Fruit fly (Drosophila melanogaster) Kc167 (cell line): Measurements from ENCODE around the gene CG43288.

ENCODE experiments used
- Myc ChIP-seq: fragments of >200 bp; optimal IDR thresholded peaks from 2 replicates; lab custom pipeline; 2017; ENCODE audit warnings: missing external identifiers
- Sin3A ChIP-seq: fragments of >200 bp; optimal IDR thresholded peaks from 2 replicates; lab custom pipeline; 2018; ENCODE audit warnings: missing external identifiers
- h ChIP-seq: fragments of >200 bp; optimal IDR thresholded peaks from 3 replicates; lab custom pipeline; 2018; ENCODE audit warnings: missing external identifiers
- insv ChIP-seq: fragments of >200 bp; optimal IDR thresholded peaks from 3 replicates; lab custom pipeline; 2018; ENCODE audit warnings: missing external identifiers
- psq ChIP-seq: fragments of >200 bp; optimal IDR thresholded peaks from 2 replicates; lab custom pipeline; 2017; ENCODE audit warnings: missing external identifiers
- ttk ChIP-seq: sonication (Bioruptor generic); optimal IDR thresholded peaks from 2 replicates; lab custom pipeline; 2017; ENCODE audit warnings: missing external identifiers

CG43288 gene

dm6 chrX:4212725-4213124 is at the start of gene CG43288:
Gene CG43288 (plus strand): TSS chrX:4213025.
- TF ChIP-seq psq (lab: Kevin White, UChicago) (no peak), h (lab: Kevin White, UChicago) (no peak), Sin3A (lab: Kevin White, UChicago) (no peak), Myc (no peak), ttk (lab: Kevin White, UChicago) (no peak)

DNA sequence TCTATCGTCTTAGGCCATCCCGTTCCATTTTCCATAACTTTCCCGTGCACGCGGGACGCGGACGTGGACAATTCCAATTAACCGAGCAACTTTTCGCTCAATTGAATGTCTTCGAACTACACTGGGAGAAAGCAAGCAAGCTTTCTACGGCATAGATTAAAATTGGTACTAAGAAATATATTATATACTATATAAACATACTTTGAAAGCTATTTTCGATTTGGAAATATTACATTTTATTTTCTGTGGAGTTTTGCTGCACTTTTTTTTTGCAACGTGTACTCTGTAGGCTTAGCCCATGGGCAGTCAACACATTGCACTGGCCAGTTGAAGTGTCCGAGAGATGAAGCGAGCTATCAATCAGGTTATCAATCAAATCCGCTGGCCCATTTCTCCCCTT is 42.3 kb upstream of the CG43288 start:
- TF ChIP-seq insv (no peak), Sin3A (lab: Kevin White, UChicago) (no peak), ttk (lab: Kevin White, UChicago) (no peak), psq (lab: Kevin White, UChicago) (no peak), Myc (no peak), h (lab: Kevin White, UChicago) (no peak)

DNA sequence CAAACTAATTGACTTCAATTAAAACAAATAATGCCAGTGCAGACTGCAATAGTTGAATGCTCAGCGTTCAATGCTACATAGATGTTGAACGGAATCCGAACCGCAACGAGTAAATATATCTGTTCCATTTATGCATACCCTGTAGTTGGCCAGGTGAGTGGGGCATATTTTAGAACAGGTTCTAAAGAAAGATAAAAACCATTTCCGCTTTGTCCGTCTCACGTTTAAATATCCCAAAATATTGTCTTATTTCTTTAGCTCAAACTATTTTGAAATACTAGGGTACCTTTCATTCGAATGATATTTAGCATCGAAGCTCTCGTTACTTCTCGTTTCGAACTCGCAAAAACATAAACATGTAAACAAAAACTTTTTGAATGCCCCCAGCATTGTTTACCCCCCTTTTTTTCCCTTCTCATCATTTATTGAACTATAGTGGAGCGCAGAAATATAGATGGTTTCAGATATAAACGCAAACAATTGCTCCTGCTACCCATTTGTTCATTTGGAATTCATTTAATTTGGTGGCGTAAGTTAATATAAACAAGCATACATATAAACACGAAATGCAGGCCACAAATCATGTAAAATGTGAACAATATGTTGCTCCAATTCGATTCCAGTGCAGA is 40.6 kb upstream of the CG43288 start:
- TF ChIP-seq ttk (lab: Kevin White, UChicago) (no peak), Sin3A (lab: Kevin White, UChicago) (no peak), h (lab: Kevin White, UChicago) (no peak), Myc (no peak), psq (lab: Kevin White, UChicago) (no peak), insv (no peak)

- no peak for TF ChIP-seq Myc
These were observed 39.4 kb upstream of the CG43288 start for dm6 chrX:4173381-4173780.

DNA sequence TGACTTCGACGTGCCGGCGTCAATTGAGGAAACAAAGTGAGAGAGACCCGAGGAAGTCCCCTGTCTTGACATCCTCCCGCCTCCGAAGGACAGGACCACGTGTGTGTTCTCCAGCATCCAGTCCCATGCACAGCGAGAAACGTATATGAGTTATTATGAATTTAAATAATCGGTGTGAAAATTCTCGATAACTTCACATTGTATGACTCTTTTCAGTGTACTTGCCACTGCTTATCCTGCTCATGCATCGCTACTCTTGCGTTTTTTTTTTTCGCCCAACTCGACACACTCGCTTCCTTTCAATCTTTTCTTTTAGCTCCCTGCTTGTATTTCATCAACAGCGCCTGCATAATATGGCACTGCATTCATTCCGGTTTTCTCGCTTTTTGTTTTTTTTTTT is 37.0 kb upstream of the CG43288 start:
- no peak for TF ChIP-seq insv

DNA sequence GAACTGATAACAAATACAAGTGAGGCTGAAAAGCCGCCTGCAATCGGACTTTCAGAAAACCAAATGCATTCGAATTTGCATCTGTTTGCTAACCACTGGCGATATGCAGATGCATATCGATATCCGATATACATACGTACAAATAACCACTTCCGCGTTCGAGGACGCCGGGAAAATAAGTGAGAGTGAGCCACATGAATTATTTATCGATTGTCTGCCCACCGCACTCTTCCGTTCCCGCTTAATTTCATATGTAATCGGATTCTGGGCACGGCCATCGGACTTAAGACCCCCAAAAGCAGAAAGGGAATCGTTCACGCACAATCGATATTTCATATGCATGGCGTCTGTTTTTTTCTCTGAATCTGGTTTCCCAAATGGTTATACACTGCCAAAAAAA is 35.1 kb upstream of the CG43288 start:
- TF ChIP-seq Sin3A (lab: Kevin White, UChicago) (no peak), psq (lab: Kevin White, UChicago) (no peak), Myc (no peak), insv (no peak), h (lab: Kevin White, UChicago) (no peak), ttk (lab: Kevin White, UChicago) (no peak)

dm6 chrX:4178819-4179218 is 34.0 kb upstream of the CG43288 start:
- TF ChIP-seq psq (lab: Kevin White, UChicago) (no peak), h (lab: Kevin White, UChicago) (no peak), insv (no peak), ttk (lab: Kevin White, UChicago) (no peak), Myc (no peak), Sin3A (lab: Kevin White, UChicago) (no peak)

DNA sequence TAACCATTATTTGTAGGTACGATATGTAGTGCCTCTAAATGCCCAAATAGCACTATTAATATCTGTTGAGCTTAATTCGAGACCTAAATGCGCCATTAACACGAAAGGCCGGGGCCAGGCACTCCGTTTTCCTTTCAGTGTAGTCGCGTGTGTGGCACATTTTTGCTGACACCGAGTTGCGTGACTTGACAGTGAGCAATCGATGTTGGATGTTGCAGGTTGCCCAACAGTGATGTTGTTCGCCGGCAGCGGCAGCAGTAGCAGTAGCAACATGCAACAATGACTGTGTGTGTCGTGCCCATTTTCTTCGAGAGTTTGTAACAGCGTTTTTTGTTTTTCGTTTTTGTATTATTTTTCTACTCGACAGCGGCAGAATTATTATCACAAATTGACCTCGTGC is 27.4 kb upstream of the CG43288 start:
- TF ChIP-seq Myc (no peak), ttk (lab: Kevin White, UChicago) (no peak)

DNA sequence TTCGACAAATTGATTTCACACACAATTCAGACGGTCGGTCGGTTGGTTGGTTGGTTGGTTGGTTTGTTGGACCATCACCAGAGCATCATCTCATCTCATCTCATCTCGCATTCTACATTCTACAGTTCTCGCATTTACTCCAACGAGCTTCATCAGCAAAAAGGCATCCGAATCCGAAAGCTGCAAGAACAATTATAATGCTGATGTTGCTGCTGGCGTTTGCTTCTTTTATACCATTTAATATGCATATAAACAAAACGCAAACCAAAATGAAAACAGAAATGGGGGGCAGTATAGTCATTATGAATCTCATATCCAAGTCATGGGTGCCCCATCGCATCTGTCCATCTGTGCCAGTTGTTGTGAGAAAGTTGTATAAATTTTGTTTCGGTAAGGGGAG is 26.1 kb upstream of the CG43288 start:
- no peak for TF ChIP-seq Sin3A (lab: Kevin White, UChicago)

DNA sequence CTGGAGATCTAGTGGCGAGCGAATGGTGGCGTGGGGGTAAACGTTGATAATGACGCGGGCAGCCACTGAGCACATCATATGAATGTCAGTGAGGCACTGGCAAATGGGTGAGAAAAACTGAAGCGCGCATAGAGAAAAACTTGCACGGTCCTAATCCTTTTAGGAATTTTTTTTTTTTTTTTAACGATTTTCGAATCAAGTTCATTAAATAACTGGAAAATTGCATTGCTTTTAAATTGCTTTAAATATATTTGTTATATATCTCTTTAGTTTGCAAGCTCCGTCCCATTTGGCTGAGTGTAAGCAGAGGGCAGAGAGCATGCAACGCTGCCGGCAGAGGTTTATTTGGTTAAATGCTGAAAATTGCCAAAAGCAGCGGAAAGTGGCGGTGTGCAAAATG is 15.4 kb upstream of the CG43288 start:
- TF ChIP-seq ttk (lab: Kevin White, UChicago), result no peak
- no peak for TF ChIP-seq insv
- TF ChIP-seq Sin3A (lab: Kevin White, UChicago), result no peak
- no peak for TF ChIP-seq Myc
- no peak for TF ChIP-seq h (lab: Kevin White, UChicago)
- no peak for TF ChIP-seq psq (lab: Kevin White, UChicago)

DNA sequence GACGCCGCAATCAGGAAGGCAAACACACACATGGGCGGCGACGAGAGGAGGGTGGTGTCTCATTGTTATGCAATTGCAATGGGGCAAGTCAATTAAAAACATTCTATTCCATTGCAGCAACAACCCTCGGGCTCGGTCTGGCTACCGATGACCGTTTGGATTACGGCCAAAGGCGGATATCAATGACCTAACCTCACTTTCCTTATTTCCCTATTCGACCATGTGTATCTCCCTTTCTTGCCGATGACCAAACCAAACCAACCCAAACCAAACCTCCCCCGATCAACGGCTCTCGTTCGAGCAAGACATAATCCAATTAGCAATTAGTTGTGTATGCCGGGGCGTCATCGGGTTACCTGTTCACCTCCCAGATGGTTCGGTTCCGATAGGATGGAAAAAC is 14.1 kb upstream of the CG43288 start:
- TF ChIP-seq Sin3A (lab: Kevin White, UChicago) (no peak), h (lab: Kevin White, UChicago) (no peak), psq (lab: Kevin White, UChicago) (no peak), ttk (lab: Kevin White, UChicago) (no peak), insv (no peak), Myc (no peak)

DNA sequence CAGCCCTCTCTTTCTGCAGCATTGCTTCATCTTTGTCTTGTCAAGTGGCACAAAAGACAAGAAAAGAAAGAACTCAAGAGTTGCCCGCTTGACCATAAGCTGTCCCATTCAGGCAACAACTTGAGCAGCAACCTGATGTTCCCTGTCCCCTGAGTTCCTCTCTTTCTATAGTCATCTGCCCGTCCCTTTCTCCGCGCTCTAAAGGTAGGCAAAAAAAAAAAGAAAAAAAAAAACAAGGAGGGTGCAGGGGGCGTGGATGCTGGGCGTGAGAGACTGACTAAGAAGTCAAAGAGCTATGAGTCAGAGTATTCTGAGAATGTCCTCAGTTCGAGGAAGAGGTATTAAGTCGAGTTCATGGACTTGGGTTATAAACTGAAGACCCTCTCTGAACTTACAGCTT is 12.2 kb upstream of the CG43288 start:
- TF ChIP-seq ttk (lab: Kevin White, UChicago) (no peak), Myc (no peak), psq (lab: Kevin White, UChicago) (no peak), insv (no peak), h (lab: Kevin White, UChicago) (no peak), Sin3A (lab: Kevin White, UChicago) (no peak)

- TF ChIP-seq Sin3A (lab: Kevin White, UChicago) (no peak), insv (no peak), h (lab: Kevin White, UChicago) (no peak), Myc (no peak), ttk (lab: Kevin White, UChicago) (no peak), psq (lab: Kevin White, UChicago) (no peak)
These were observed 10.5 kb upstream of the CG43288 start for dm6 chrX:4202235-4202794.
